Worm (Caenorhabditis elegans) whole organism, young adult: ENCODE measurements around the gene inx-8.

Experiments used
- F22D6.2 ChIP-seq: sonication (generic microtip); optimal IDR thresholded peaks from 2 replicates; lab custom pipeline; 2016; ENCODE audit warnings: mild to moderate bottlenecking, missing genetic modification characterization, missing compliant biosample characterization
- F23B12.7 ChIP-seq: sonication (generic microtip); optimal IDR thresholded peaks from 2 replicates; lab custom pipeline; 2017; ENCODE audit warnings: missing genetic modification characterization, mild to moderate bottlenecking, missing compliant biosample characterization, antibody characterized with exemption, moderate library complexity; ENCODE audit not compliant: insufficient read depth
- F33H1.4 ChIP-seq: fragments of 200-800 bp; sonication (Bioruptor generic); IDR thresholded peaks from 2 replicates; pipeline ENCODE4 v1.3.6; 2022; ENCODE audit warnings: missing genetic modification reagents, missing genetic modification characterization, missing compliant biosample characterization
- F39B2.1 ChIP-seq: fragments of 200-800 bp; sonication (Bioruptor generic); IDR thresholded peaks from 2 replicates; pipeline ENCODE4 v1.3.6; 2022; ENCODE audit warnings: missing genetic modification reagents, missing genetic modification characterization, missing compliant biosample characterization
- F52B5.7 ChIP-seq: sonication (generic microtip); optimal IDR thresholded peaks from 2 replicates; lab custom pipeline; 2016; ENCODE audit warnings: mild to moderate bottlenecking, missing genetic modification characterization, missing compliant biosample characterization
- F57A8.1 ChIP-seq: fragments of 200-800 bp; sonication (Bioruptor generic); optimal IDR thresholded peaks from 2 replicates; lab custom pipeline; 2018; ENCODE audit warnings: mild to moderate bottlenecking, missing genetic modification characterization, moderate library complexity, missing compliant biosample characterization
- F57C9.4 ChIP-seq: sonication (generic microtip); optimal IDR thresholded peaks from 2 replicates; lab custom pipeline; 2017; ENCODE audit warnings: mild to moderate bottlenecking, missing genetic modification characterization, missing compliant biosample characterization
- K12H6.12 ChIP-seq: fragments of 200-800 bp; sonication (Bioruptor generic); optimal IDR thresholded peaks from 2 replicates; lab custom pipeline; 2018; ENCODE audit warnings: mild to moderate bottlenecking, missing genetic modification characterization, missing compliant biosample characterization
- Y53G8AR.9 ChIP-seq: fragments of 200-800 bp; sonication (Bioruptor generic); conservative IDR thresholded peaks from 2 replicates; pipeline ENCODE4 v1.3.6; 2022; ENCODE audit warnings: missing genetic modification reagents, missing genetic modification characterization, missing compliant biosample characterization
- Y56A3A.18 ChIP-seq: fragments of 200-800 bp; sonication (Bioruptor generic); IDR thresholded peaks from 2 replicates; pipeline ENCODE4 v1.3.6; 2022; ENCODE audit warnings: missing genetic modification reagents, missing genetic modification characterization, missing compliant biosample characterization
- Y67H2A.10 ChIP-seq: fragments of 200-800 bp; sonication (Bioruptor generic); conservative IDR thresholded peaks from 2 replicates; pipeline ENCODE4 v1.3.6; 2022; ENCODE audit warnings: missing genetic modification reagents, missing genetic modification characterization, missing compliant biosample characterization
- Y95B8A.8 ChIP-seq: fragments of 200-800 bp; sonication (Bioruptor generic); IDR thresholded peaks from 2 replicates; pipeline ENCODE4 v1.3.6; 2022; ENCODE audit warnings: missing genetic modification reagents, missing genetic modification characterization, missing compliant biosample characterization
- ama-1 ChIP-seq, 3 experiments: fragments of 150-350 bp in 1 of 3; sonication (generic microtip) in 2 of 3; optimal IDR thresholded peaks; 2 replicates each; lab custom pipeline; 2014 to 2018; ENCODE audit warnings: missing biosample characterization in 2 of 3, missing genetic modification characterization in 2 of 3, missing genetic modification reagents in 2 of 3
- cebp-1 ChIP-seq, 2 experiments: fragments of 200-800 bp in 1 of 2; sonication (Bioruptor generic) in 1 of 2; sonication (generic microtip) in 1 of 2; IDR thresholded peaks in 1 of 2; optimal IDR thresholded peaks in 1 of 2; 2 replicates each; pipeline versions ENCODE4 v1.3.6 to Lab custom; 2017 to 2022; ENCODE audit warnings: missing compliant biosample characterization in 2 of 2, missing genetic modification characterization in 2 of 2, mild to moderate bottlenecking in 1 of 2, missing genetic modification reagents in 1 of 2, moderate library complexity in 1 of 2
- ceh-100 ChIP-seq: fragments of 200-800 bp; sonication (Bioruptor generic); IDR thresholded peaks from 2 replicates; pipeline ENCODE4 v1.3.6; 2022; ENCODE audit warnings: missing genetic modification reagents, missing genetic modification characterization, missing compliant biosample characterization
- ceh-79 ChIP-seq: sonication (generic microtip); optimal IDR thresholded peaks from 2 replicates; lab custom pipeline; 2017; ENCODE audit warnings: mild to moderate bottlenecking, missing genetic modification characterization, missing compliant biosample characterization
- dox-1 ChIP-seq: fragments of 200-800 bp; sonication (Bioruptor generic); IDR thresholded peaks from 2 replicates; pipeline ENCODE4 v1.3.6; 2022; ENCODE audit warnings: missing genetic modification reagents, missing genetic modification characterization, missing compliant biosample characterization
- dpl-1 ChIP-seq: fragments of 150-350 bp; optimal IDR thresholded peaks from 2 replicates; lab custom pipeline; 2014; ENCODE audit warnings: missing biosample characterization, missing genetic modification reagents, missing genetic modification characterization
- efl-1 ChIP-seq: fragments of 150-350 bp; optimal IDR thresholded peaks from 2 replicates; lab custom pipeline; 2014; ENCODE audit warnings: missing biosample characterization, missing genetic modification reagents, missing genetic modification characterization
- egl-18 ChIP-seq: fragments of 200-800 bp; sonication (Bioruptor generic); IDR thresholded peaks from 2 replicates; pipeline ENCODE4 v1.3.6; 2022; ENCODE audit warnings: missing genetic modification reagents, missing genetic modification characterization, missing compliant biosample characterization
- egrh-3 ChIP-seq: fragments of 200-800 bp; sonication (Bioruptor generic); IDR thresholded peaks from 2 replicates; pipeline ENCODE4 v1.3.6; 2022; ENCODE audit warnings: missing genetic modification reagents, missing genetic modification characterization, missing compliant biosample characterization
- hmg-1.2 ChIP-seq: fragments of 200-800 bp; sonication (Bioruptor generic); IDR thresholded peaks from 2 replicates; pipeline ENCODE4 v1.3.6; 2022; ENCODE audit warnings: missing genetic modification reagents, missing genetic modification characterization, missing compliant biosample characterization
- hmg-20 ChIP-seq: fragments of 200-800 bp; sonication (Bioruptor generic); IDR thresholded peaks from 2 replicates; pipeline ENCODE4 v1.3.6; 2022; ENCODE audit warnings: missing genetic modification reagents, missing genetic modification characterization, missing compliant biosample characterization
- lin-40 ChIP-seq: sonication (generic microtip); optimal IDR thresholded peaks from 2 replicates; lab custom pipeline; 2016; ENCODE audit warnings: missing genetic modification characterization, mild to moderate bottlenecking, missing compliant biosample characterization, missing genotype, missing genetic modification reagents
- lin-54 ChIP-seq: fragments of 200-800 bp; sonication (Bioruptor generic); optimal IDR thresholded peaks from 2 replicates; lab custom pipeline; 2018; ENCODE audit warnings: mild to moderate bottlenecking, missing genetic modification characterization, missing compliant biosample characterization
- lir-1 ChIP-seq: fragments of 200-800 bp; sonication (Bioruptor generic); conservative IDR thresholded peaks from 2 replicates; pipeline ENCODE4 v1.3.6; 2022; ENCODE audit warnings: missing genetic modification reagents, missing genetic modification characterization, missing compliant biosample characterization
- madf-10 ChIP-seq: sonication (generic microtip); optimal IDR thresholded peaks from 2 replicates; lab custom pipeline; 2016; ENCODE audit warnings: mild to moderate bottlenecking, missing genetic modification characterization, missing compliant biosample characterization
- madf-6 ChIP-seq: fragments of 200-800 bp; sonication (Bioruptor generic); IDR thresholded peaks from 2 replicates; pipeline ENCODE4 v1.3.6; 2022; ENCODE audit warnings: missing genetic modification reagents, missing genetic modification characterization, missing compliant biosample characterization
- madf-8 ChIP-seq: fragments of 200-800 bp; sonication (Bioruptor generic); conservative IDR thresholded peaks from 2 replicates; pipeline ENCODE4 v1.3.6; 2022; ENCODE audit warnings: missing genetic modification reagents, missing genetic modification characterization, missing compliant biosample characterization
- mcd-1 ChIP-seq: fragments of 200-800 bp; sonication (Bioruptor generic); IDR thresholded peaks from 2 replicates; pipeline ENCODE4 v1.3.6; 2022; ENCODE audit warnings: missing genetic modification reagents, missing genetic modification characterization, missing compliant biosample characterization
- mes-4 ChIP-seq: sonication (generic microtip); optimal IDR thresholded peaks from 2 replicates; lab custom pipeline; 2016; ENCODE audit warnings: missing genotype, missing genetic modification characterization, missing compliant biosample characterization
- nhr-80 ChIP-seq: sonication (generic microtip); optimal IDR thresholded peaks from 2 replicates; lab custom pipeline; 2016; ENCODE audit warnings: missing genetic modification characterization, missing compliant biosample characterization
- nhr-90 ChIP-seq: sonication (generic microtip); optimal IDR thresholded peaks from 2 replicates; lab custom pipeline; 2016; ENCODE audit warnings: missing genotype, mild to moderate bottlenecking, missing genetic modification characterization, missing compliant biosample characterization
- pbrm-1 ChIP-seq: fragments of 200-800 bp; sonication (Bioruptor generic); IDR thresholded peaks from 2 replicates; pipeline ENCODE4 v1.3.6; 2022; ENCODE audit warnings: missing genetic modification reagents, missing genetic modification characterization, missing compliant biosample characterization
- rcor-1 ChIP-seq: fragments of 200-800 bp; sonication (Bioruptor generic); IDR thresholded peaks from 2 replicates; pipeline ENCODE4 v1.3.6; 2022; ENCODE audit warnings: missing genetic modification reagents, missing genetic modification characterization, missing compliant biosample characterization
- repo-1 ChIP-seq: sonication (generic microtip); optimal IDR thresholded peaks from 2 replicates; lab custom pipeline; 2017; ENCODE audit warnings: mild to moderate bottlenecking, missing genetic modification characterization, missing compliant biosample characterization
- sea-2 ChIP-seq: fragments of 200-800 bp; sonication (Bioruptor generic); IDR thresholded peaks from 2 replicates; pipeline ENCODE4 v1.3.6; 2022; ENCODE audit warnings: missing genetic modification characterization, missing compliant biosample characterization
- somi-1 ChIP-seq: fragments of 200-800 bp; sonication (Bioruptor generic); optimal IDR thresholded peaks from 2 replicates; lab custom pipeline; 2018; ENCODE audit warnings: mild to moderate bottlenecking, missing genetic modification characterization, missing compliant biosample characterization
- tbp1 ChIP-seq: fragments of 200-800 bp; sonication (Bioruptor generic); optimal IDR thresholded peaks from 2 replicates; lab custom pipeline; 2018; ENCODE audit warnings: mild to moderate bottlenecking, missing genetic modification characterization, missing compliant biosample characterization
- tbx-9 ChIP-seq: sonication (generic microtip); optimal IDR thresholded peaks from 2 replicates; lab custom pipeline; 2016; ENCODE audit warnings: borderline replicate concordance, missing genetic modification characterization, inconsistent platforms, missing compliant biosample characterization
- unc-130 ChIP-seq: sonication (generic microtip); optimal IDR thresholded peaks from 2 replicates; lab custom pipeline; 2016; ENCODE audit warnings: missing genetic modification reagents, missing genetic modification characterization, missing compliant biosample characterization
- zim-3 ChIP-seq: sonication (generic microtip); optimal IDR thresholded peaks from 2 replicates; lab custom pipeline; 2017; ENCODE audit warnings: mild to moderate bottlenecking, missing genetic modification characterization, moderate library complexity, missing compliant biosample characterization
- ztf-18 ChIP-seq: sonication (generic microtip); optimal IDR thresholded peaks from 2 replicates; lab custom pipeline; 2016; ENCODE audit warnings: missing genotype, mild to moderate bottlenecking, missing genetic modification characterization, missing compliant biosample characterization
- ztf-22 ChIP-seq: fragments of 200-800 bp; sonication (Bioruptor generic); optimal IDR thresholded peaks from 2 replicates; lab custom pipeline; 2018; ENCODE audit warnings: mild to moderate bottlenecking, missing genetic modification characterization, moderate library complexity, missing compliant biosample characterization
- ztf-25 ChIP-seq: fragments of 200-800 bp; sonication (Bioruptor generic); IDR thresholded peaks from 2 replicates; pipeline ENCODE4 v1.3.6; 2022; ENCODE audit warnings: missing genetic modification reagents, missing genetic modification characterization, missing compliant biosample characterization

The inx-8 gene

ce11 chrIV:11631750-11632149 lies 41.9 kb upstream of the inx-8 start, which contains the start of gene F58B3.4:
F58B3.4 (minus strand) TSS chrIV:11631850.
- TF ChIP-seq somi-1 (GFP tag; lab: Kevin White, UChicago) (no peak), Y67H2A.10 (no peak), hmg-1.2 (no peak), Y56A3A.18 (GFP tag; lab: Robert Waterston, UW) (no peak), madf-6 (peak; percentile 50), pbrm-1 (GFP tag; lab: Robert Waterston, UW) (no peak), egrh-3 (GFP tag; lab: Robert Waterston, UW) (no peak)

- TF ChIP-seq madf-10 (tag; lab: Kevin White, UChicago) = peak; percentile 1
- no peak for TF ChIP-seq ztf-18 (tag; lab: Kevin White, UChicago)
- peak; percentile 22; the same call in 1 of the 2 replicates for TF ChIP-seq rcor-1 (GFP tag; lab: Robert Waterston, UW)
- peak; percentile 3 for TF ChIP-seq efl-1 (GFP tag; lab: Kevin White, UChicago)
- no peak for TF ChIP-seq ztf-22 (GFP tag; lab: Kevin White, UChicago)
- no peak for TF ChIP-seq ztf-25
- TF ChIP-seq cebp-1 (GFP tag; IDR thresholded peaks at IDR 0.05; lab: Robert Waterston, UW) = peak; percentile 48; the same call in 1 of the 2 replicates
- peak; percentile 94 for TF ChIP-seq cebp-1 (tag; optimal IDR thresholded peaks at IDR 0.05; lab: Kevin White, UChicago)
- TF ChIP-seq ama-1 (optimal IDR thresholded peaks at IDR 0.05; lab: Kevin White, UChicago) = no peak
- no peak for TF ChIP-seq ama-1 (GFP tag; optimal IDR thresholded peaks at IDR 0.05; lab: Kevin White, UChicago)
- TF ChIP-seq lin-40 (tag; lab: Kevin White, UChicago) = peak; percentile 18
- TF ChIP-seq F57C9.4 = no peak
- TF ChIP-seq sea-2 (GFP tag; lab: Robert Waterston, UW) = no peak
- TF ChIP-seq nhr-90 (tag; lab: Kevin White, UChicago) = no peak
- peak; percentile 36; the same call in 1 of the 2 replicates for TF ChIP-seq dox-1 (GFP tag; lab: Robert Waterston, UW)
- TF ChIP-seq lir-1 (GFP tag; lab: Robert Waterston, UW) = no peak
- TF ChIP-seq hmg-20 (GFP tag; lab: Robert Waterston, UW) = no peak
- TF ChIP-seq lin-54 = peak; percentile 41
- no peak for TF ChIP-seq somi-1 (GFP tag; lab: Kevin White, UChicago)
- no peak for TF ChIP-seq madf-8 (GFP tag; lab: Robert Waterston, UW)
- TF ChIP-seq tbp1 (GFP tag; lab: Kevin White, UChicago) = peak; percentile 43
- peak; percentile 88 for TF ChIP-seq mcd-1
- TF ChIP-seq Y53G8AR.9 (GFP tag; lab: Robert Waterston, UW) = no peak
- TF ChIP-seq F57A8.1 (GFP tag; lab: Kevin White, UChicago) = no peak
- TF ChIP-seq F23B12.7 (tag; lab: Kevin White, UChicago) = no peak
- TF ChIP-seq ceh-100 = peak; percentile 95
- no peak for TF ChIP-seq Y95B8A.8 (GFP tag; lab: Robert Waterston, UW)
- no peak for TF ChIP-seq F39B2.1 (GFP tag; lab: Robert Waterston, UW)
- peak; percentile 49 for TF ChIP-seq unc-130 (GFP tag; lab: Kevin White, UChicago)
- TF ChIP-seq tbx-9 (tag; lab: Kevin White, UChicago) = no peak
- TF ChIP-seq F52B5.7 = no peak
- no peak for TF ChIP-seq repo-1 (tag; lab: Kevin White, UChicago)
- no peak for TF ChIP-seq zim-3 (tag; lab: Kevin White, UChicago)
- TF ChIP-seq F22D6.2 (tag; lab: Kevin White, UChicago) = no peak
- no peak for TF ChIP-seq egl-18 (GFP tag; lab: Robert Waterston, UW)
- TF ChIP-seq ceh-79 (tag; lab: Kevin White, UChicago) = no peak
- TF ChIP-seq dpl-1 (GFP tag; lab: Kevin White, UChicago) = no peak
- TF ChIP-seq nhr-80 (tag; lab: Kevin White, UChicago) = peak; percentile 44
- peak; percentile 57 for TF ChIP-seq K12H6.12 (tag; lab: Kevin White, UChicago)
- 0 out of 2 replicates have a peak, but pooled peaks have one; percentile 17 for TF ChIP-seq F33H1.4 (GFP tag; lab: Robert Waterston, UW)
- no peak for TF ChIP-seq mes-4 (tag; lab: Kevin White, UChicago)
Observed at ce11 chrIV:11635437-11636408, 37.9 kb upstream of the inx-8 start, which contains the start of gene mars-1. mars-1 (minus strand) TSS chrIV:11635487.
